Fruit fly (Drosophila melanogaster) whole organism, embryonic: Measurements from ENCODE around the gene CG15773.

Source experiments
- B-H1 ChIP-seq: fragments of 200-800 bp; sonication (Bioruptor generic); IDR thresholded peaks from 3 replicates; pipeline ENCODE4 v1.3.6; 2022; ENCODE audit warnings: missing biosample characterization, missing genetic modification characterization
- Bdp1 ChIP-seq: fragments of 200-800 bp; sonication (Bioruptor generic); optimal IDR thresholded peaks from 3 replicates; lab custom pipeline; 2016; ENCODE audit warnings: missing biosample characterization, missing genetic modification characterization
- CG10147 ChIP-seq: fragments of 200-800 bp; sonication (Bioruptor generic); optimal IDR thresholded peaks from 2 replicates; lab custom pipeline; 2019; ENCODE audit warnings: missing biosample characterization, mild to moderate bottlenecking, missing genetic modification characterization, moderate library complexity
- CG10366 ChIP-seq: fragments of 200-800 bp; sonication (Bioruptor generic); IDR thresholded peaks from 2 replicates; pipeline ENCODE4 v1.3.6; 2022; ENCODE audit warnings: missing biosample characterization, missing genetic modification characterization
- CG10565 ChIP-seq: fragments of 200-800 bp; sonication (Bioruptor generic); optimal IDR thresholded peaks from 3 replicates; lab custom pipeline; 2016; ENCODE audit warnings: missing biosample characterization, mild to moderate bottlenecking, missing genetic modification characterization
- CG11093 ChIP-seq: fragments of 200-800 bp; sonication (Bioruptor generic); IDR thresholded peaks from 3 replicates; pipeline ENCODE4 v1.3.6; 2022; ENCODE audit warnings: missing biosample characterization, missing genetic modification characterization
- CG11504 ChIP-seq: fragments of 200-800 bp; sonication (Bioruptor generic); optimal IDR thresholded peaks from 3 replicates; lab custom pipeline; 2019; ENCODE audit warnings: missing biosample characterization, mild to moderate bottlenecking, missing genetic modification characterization, moderate library complexity
- CG13123 ChIP-seq: fragments of 200-800 bp; sonication (Bioruptor generic); optimal IDR thresholded peaks from 2 replicates; lab custom pipeline; 2016; ENCODE audit warnings: missing biosample characterization, missing genetic modification characterization
- CG14710 ChIP-seq: fragments of 200-800 bp; sonication (Bioruptor generic); optimal IDR thresholded peaks from 3 replicates; lab custom pipeline; 2019; ENCODE audit warnings: missing biosample characterization, mild to moderate bottlenecking, missing genetic modification characterization, moderate library complexity
- CG14965 ChIP-seq: fragments of 200-800 bp; sonication (Bioruptor generic); optimal IDR thresholded peaks from 2 replicates; lab custom pipeline; 2016; ENCODE audit warnings: missing biosample characterization, missing genetic modification characterization, borderline replicate concordance
- CG1603 ChIP-seq: fragments of 200-800 bp; sonication (Bioruptor generic); optimal IDR thresholded peaks from 2 replicates; lab custom pipeline; 2019; ENCODE audit warnings: missing biosample characterization, mild to moderate bottlenecking, missing genetic modification characterization, moderate library complexity
- CG16813 ChIP-seq: fragments of 200-800 bp; sonication (Bioruptor generic); IDR thresholded peaks from 3 replicates; pipeline ENCODE4 v1.3.6; 2022; ENCODE audit warnings: missing biosample characterization, missing genetic modification characterization; ENCODE audit not compliant: partially characterized antibody
- CG16815 ChIP-seq: fragments of 200-800 bp; sonication (Bioruptor generic); optimal IDR thresholded peaks from 3 replicates; lab custom pipeline; 2017; ENCODE audit warnings: missing biosample characterization, mild to moderate bottlenecking, missing genetic modification characterization
- CG17912 ChIP-seq: fragments of 200-800 bp; sonication (Bioruptor generic); optimal IDR thresholded peaks from 2 replicates; lab custom pipeline; 2018; ENCODE audit warnings: missing biosample characterization, mild to moderate bottlenecking, missing genetic modification characterization
- CG2116 ChIP-seq: fragments of 200-800 bp; sonication (Bioruptor generic); optimal IDR thresholded peaks from 3 replicates; lab custom pipeline; 2018; ENCODE audit warnings: missing biosample characterization, mild to moderate bottlenecking, missing genetic modification characterization
- CG3281 ChIP-seq: fragments of 200-800 bp; sonication (Bioruptor generic); optimal IDR thresholded peaks from 3 replicates; lab custom pipeline; 2017; ENCODE audit warnings: missing biosample characterization, mild to moderate bottlenecking, missing genetic modification characterization
- CG34224 ChIP-seq: fragments of 200-800 bp; sonication (Bioruptor generic); IDR thresholded peaks from 3 replicates; pipeline ENCODE4 v1.3.6; 2022; ENCODE audit warnings: missing biosample characterization, missing genetic modification characterization; ENCODE audit not compliant: partially characterized antibody
- CG42726 ChIP-seq: fragments of 200-800 bp; sonication (Bioruptor generic); IDR thresholded peaks from 2 replicates; pipeline ENCODE4 v1.3.6; 2022; ENCODE audit warnings: missing biosample characterization, missing genetic modification characterization; ENCODE audit not compliant: partially characterized antibody
- CG8765 ChIP-seq: fragments of 200-800 bp; sonication (Bioruptor generic); IDR thresholded peaks from 2 replicates; pipeline ENCODE4 v1.3.6; 2022; ENCODE audit warnings: missing biosample characterization, missing genetic modification characterization
- CG8924 ChIP-seq: fragments of 200-800 bp; optimal IDR thresholded peaks from 3 replicates; lab custom pipeline; 2019; ENCODE audit warnings: missing biosample characterization, mild to moderate bottlenecking, missing genetic modification characterization, moderate library complexity
- Dad ChIP-seq: fragments of 200-800 bp; sonication (Bioruptor generic); optimal IDR thresholded peaks from 3 replicates; lab custom pipeline; 2016; ENCODE audit warnings: missing biosample characterization, missing genetic modification characterization
- Dek ChIP-seq: fragments of 200-800 bp; sonication (Bioruptor generic); optimal IDR thresholded peaks from 3 replicates; lab custom pipeline; 2019; ENCODE audit warnings: missing biosample characterization, mild to moderate bottlenecking, missing genetic modification characterization, moderate library complexity
- Doc2 ChIP-seq: fragments of 200-800 bp; sonication (Bioruptor generic); IDR thresholded peaks from 2 replicates; pipeline ENCODE4 v1.3.6; 2022; ENCODE audit warnings: missing biosample characterization, missing genetic modification characterization
- GATAe ChIP-seq: fragments of 200-800 bp; sonication (Bioruptor generic); conservative IDR thresholded peaks from 2 replicates; pipeline ENCODE4 v1.3.6; 2022; ENCODE audit warnings: missing biosample characterization, missing genetic modification characterization
- Gsc ChIP-seq: fragments of 200-800 bp; sonication (Bioruptor generic); IDR thresholded peaks from 2 replicates; pipeline ENCODE4 v1.3.6; 2022; ENCODE audit warnings: missing biosample characterization, missing genetic modification characterization
- H2.0 ChIP-seq: fragments of 200-800 bp; sonication (Bioruptor generic); IDR thresholded peaks from 2 replicates; pipeline ENCODE4 v1.3.6; 2022; ENCODE audit warnings: missing biosample characterization, missing genetic modification characterization
- Meics ChIP-seq: fragments of 200-800 bp; sonication (Bioruptor generic); optimal IDR thresholded peaks from 2 replicates; lab custom pipeline; 2017; ENCODE audit warnings: missing biosample characterization, mild to moderate bottlenecking, missing genetic modification characterization
- Trl ChIP-seq, 3 experiments: fragments of >200 bp in 2 of 3; fragments of 200-800 bp in 1 of 3; sonication (Bioruptor generic) in 1 of 3; optimal IDR thresholded peaks; 2 replicates in 1 of 3; 3 replicates in 2 of 3; lab custom pipeline; 2016 to 2017; ENCODE audit warnings: missing biosample characterization in 1 of 3, missing genetic modification characterization in 1 of 3
- ase ChIP-seq: fragments of 200-800 bp; sonication (Bioruptor generic); IDR thresholded peaks from 3 replicates; pipeline ENCODE4 v1.3.6; 2022; ENCODE audit warnings: missing biosample characterization, missing genetic modification characterization
- bab2 ChIP-seq: fragments of 200-800 bp; sonication (Bioruptor generic); optimal IDR thresholded peaks from 2 replicates; lab custom pipeline; 2016; ENCODE audit warnings: missing biosample characterization, missing genetic modification characterization
- bbx ChIP-seq: fragments of 200-800 bp; sonication (Bioruptor generic); IDR thresholded peaks from 2 replicates; pipeline ENCODE4 v1.3.6; 2022; ENCODE audit warnings: missing biosample characterization, missing genetic modification characterization; ENCODE audit not compliant: partially characterized antibody
- chm ChIP-seq: fragments of 200-800 bp; sonication (Bioruptor generic); IDR thresholded peaks from 2 replicates; pipeline ENCODE4 v1.3.6; 2022; ENCODE audit warnings: missing biosample characterization, missing genetic modification characterization
- croc ChIP-seq: fragments of 200-800 bp; sonication (Bioruptor generic); conservative IDR thresholded peaks from 3 replicates; pipeline ENCODE4 v1.3.6; 2022; ENCODE audit warnings: missing biosample characterization, missing genetic modification characterization
- crol ChIP-seq: fragments of 200-800 bp; sonication (Bioruptor generic); IDR thresholded peaks from 2 replicates; pipeline ENCODE4 v1.3.6; 2022; ENCODE audit warnings: missing biosample characterization, missing genetic modification characterization
- crp ChIP-seq, 2 experiments: fragments of 200-800 bp; sonication (Bioruptor generic); optimal IDR thresholded peaks; 2 replicates in 1 of 2; 3 replicates in 1 of 2; lab custom pipeline; 2017; ENCODE audit warnings: missing biosample characterization in 2 of 2, missing genetic modification characterization in 2 of 2, mild to moderate bottlenecking in 1 of 2, moderate library complexity in 1 of 2
- dan ChIP-seq: fragments of 200-800 bp; sonication (Bioruptor generic); IDR thresholded peaks from 2 replicates; pipeline ENCODE4 v1.3.6; 2022; ENCODE audit warnings: missing biosample characterization, missing genetic modification characterization
- dysf ChIP-seq: fragments of 200-800 bp; sonication (Bioruptor generic); IDR thresholded peaks from 3 replicates; pipeline ENCODE4 v1.3.6; 2022; ENCODE audit warnings: missing biosample characterization, missing genetic modification characterization
- ems ChIP-seq: fragments of 200-800 bp; sonication (Bioruptor generic); optimal IDR thresholded peaks from 3 replicates; lab custom pipeline; 2016; ENCODE audit warnings: missing biosample characterization, missing genetic modification characterization
- eve ChIP-seq, 2 experiments: fragments of >200 bp; optimal IDR thresholded peaks; 2 replicates each; lab custom pipeline; 2017; ENCODE audit warnings: missing biosample characterization in 2 of 2, missing genetic modification characterization in 2 of 2
- gsb-n ChIP-seq: fragments of 200-800 bp; sonication (Bioruptor generic); optimal IDR thresholded peaks from 3 replicates; lab custom pipeline; 2018; ENCODE audit warnings: missing biosample characterization, mild to moderate bottlenecking, missing genetic modification characterization
- jigr1 ChIP-seq: fragments of 200-800 bp; sonication (Bioruptor generic); IDR thresholded peaks from 3 replicates; pipeline ENCODE4 v1.3.6; 2022; ENCODE audit warnings: missing biosample characterization, missing genetic modification characterization
- kni ChIP-seq: fragments of 200-800 bp; sonication (Bioruptor generic); optimal IDR thresholded peaks from 3 replicates; lab custom pipeline; 2017; ENCODE audit warnings: mild to moderate bottlenecking, missing biosample characterization, missing genetic modification reagents, missing genetic modification characterization
- knrl ChIP-seq: fragments of 200-800 bp; sonication (Bioruptor generic); IDR thresholded peaks from 3 replicates; pipeline ENCODE4 v1.3.6; 2022; ENCODE audit warnings: missing biosample characterization, missing genetic modification characterization; ENCODE audit not compliant: partially characterized antibody
- run ChIP-seq: fragments of 200-800 bp; sonication (Bioruptor generic); optimal IDR thresholded peaks from 3 replicates; lab custom pipeline; 2018; ENCODE audit warnings: missing biosample characterization, mild to moderate bottlenecking, missing genetic modification characterization
- sim ChIP-seq: fragments of 200-800 bp; sonication (Bioruptor generic); IDR thresholded peaks from 2 replicates; pipeline ENCODE4 v1.3.6; 2022; ENCODE audit warnings: missing biosample characterization, missing genetic modification characterization
- slp2 ChIP-seq: fragments of 200-800 bp; sonication (Bioruptor generic); optimal IDR thresholded peaks from 2 replicates; lab custom pipeline; 2016; ENCODE audit warnings: missing biosample characterization, missing genetic modification characterization
- sna ChIP-seq: fragments of 200-800 bp; sonication (Bioruptor generic); IDR thresholded peaks from 2 replicates; pipeline ENCODE4 v1.3.6; 2022; ENCODE audit warnings: missing biosample characterization, missing genetic modification characterization; ENCODE audit not compliant: partially characterized antibody
- tio ChIP-seq: fragments of 200-800 bp; sonication (Bioruptor generic); optimal IDR thresholded peaks from 2 replicates; lab custom pipeline; 2017; ENCODE audit warnings: missing biosample characterization, missing genetic modification characterization, inconsistent platforms
- unpg ChIP-seq: fragments of 200-800 bp; sonication (Bioruptor generic); optimal IDR thresholded peaks from 3 replicates; lab custom pipeline; 2018; ENCODE audit warnings: missing biosample characterization, mild to moderate bottlenecking, missing genetic modification characterization, moderate library complexity
- zfh1 ChIP-seq: fragments of 200-800 bp; sonication (Bioruptor generic); IDR thresholded peaks from 3 replicates; pipeline ENCODE4 v1.3.6; 2022; ENCODE audit warnings: missing biosample characterization, missing genetic modification characterization

CG15773 gene

dm6 chrX:5737676-5738220 lies 5.2 kb downstream of the CG15773 start, which contains the start of gene Snx27 (continued):
- TF ChIP-seq croc (no peak), CG2116 (GFP tag; lab: Kevin White, UChicago) (peak; percentile 93), CG10366 (GFP tag; lab: Robert Waterston, UW) (peak; percentile 22; the same call in 1 of the 2 replicates), crol (no peak), GATAe (GFP tag; lab: Robert Waterston, UW) (no peak), Bdp1 (GFP tag; lab: Kevin White, UChicago) (no peak), bbx (GFP tag; lab: Robert Waterston, UW) (peak; percentile 100), CG14965 (GFP tag; lab: Kevin White, UChicago) (no peak), B-H1 (no peak), CG10565 (GFP tag; lab: Kevin White, UChicago) (no peak), dysf (peak; percentile 60; the same call in 2 of the 3 replicates), H2.0 (GFP tag; lab: Robert Waterston, UW) (peak; percentile 17; the same call in 1 of the 2 replicates), kni (GFP tag; lab: Kevin White, UChicago) (no peak), CG11093 (GFP tag; lab: Robert Waterston, UW) (no peak), Doc2 (no peak), Meics (GFP tag; lab: Kevin White, UChicago) (no peak), CG34224 (GFP tag; lab: Robert Waterston, UW) (peak; percentile 99), CG16815 (GFP tag; lab: Kevin White, UChicago) (no peak), Dad (peak; percentile 45), eve (GFP tag; optimal IDR thresholded peaks at IDR 0.05; lab: Kevin White, UChicago) (no peak), gsb-n (tag; lab: Kevin White, UChicago) (peak; percentile 97), CG13123 (no peak), tio (no peak), CG8924 (tag; lab: Kevin White, UChicago) (peak; percentile 43), CG16813 (peak; percentile 100), dan (no peak), zfh1 (GFP tag; lab: Robert Waterston, UW) (peak; percentile 53; the same call in 2 of the 3 replicates), ems (GFP tag; lab: Kevin White, UChicago) (peak; percentile 31), ase (GFP tag; lab: Robert Waterston, UW) (no peak), crp (GFP tag; optimal IDR thresholded peaks at IDR 0.05; lab: Kevin White, UChicago) (peak; percentile 93 to 98), CG42726 (GFP tag; lab: Robert Waterston, UW) (peak; percentile 100), Trl (optimal IDR thresholded peaks at IDR 0.05; lab: Kevin White, UChicago) (no peak), Trl (GFP tag; optimal IDR thresholded peaks at IDR 0.05; lab: Kevin White, UChicago) (peak; percentile 70), CG1603 (tag; lab: Kevin White, UChicago) (peak; percentile 94), Gsc (GFP tag; lab: Robert Waterston, UW) (no peak), bab2 (GFP tag; lab: Kevin White, UChicago) (peak; percentile 12), CG10147 (no peak), CG3281 (GFP tag; lab: Kevin White, UChicago) (no peak), run (tag; lab: Kevin White, UChicago) (no peak), CG8765 (GFP tag; lab: Robert Waterston, UW) (no peak), CG11504 (tag; lab: Kevin White, UChicago) (peak; percentile 54), CG14710 (peak; percentile 66), CG17912 (GFP tag; lab: Kevin White, UChicago) (peak; percentile 39), sim (GFP tag; lab: Robert Waterston, UW) (no peak), jigr1 (no peak), chm (GFP tag; lab: Robert Waterston, UW) (peak; percentile 67), sna (GFP tag; lab: Robert Waterston, UW) (peak; percentile 99), unpg (GFP tag; lab: Kevin White, UChicago) (peak; percentile 11), slp2 (GFP tag; lab: Kevin White, UChicago) (no peak), knrl (GFP tag; lab: Robert Waterston, UW) (peak; percentile 99), Dek (tag; lab: Kevin White, UChicago) (peak; percentile 47)
